Fruit fly (Drosophila melanogaster) whole organism, embryonic: ENCODE measurements around the gene CG7728.
A peak's percentile ranks its signal among the peaks of the same experiment; 100 is the strongest.

Experiments used
- CG10366 ChIP-seq: fragments of 200-800 bp; sonication (Bioruptor generic); IDR thresholded peaks from 2 replicates; pipeline ENCODE4 v1.3.6; 2022; ENCODE audit warnings: missing biosample characterization, missing genetic modification characterization
- CG12391 ChIP-seq: fragments of 200-800 bp; sonication (Bioruptor generic); optimal IDR thresholded peaks from 3 replicates; lab custom pipeline; 2018; ENCODE audit warnings: missing biosample characterization, mild to moderate bottlenecking, missing genetic modification characterization, moderate library complexity
- CG13624 ChIP-seq: fragments of 200-800 bp; sonication (Bioruptor generic); optimal IDR thresholded peaks from 2 replicates; lab custom pipeline; 2016; ENCODE audit warnings: missing biosample characterization, missing genetic modification characterization
- CG14014 ChIP-seq: fragments of 200-800 bp; sonication (Bioruptor generic); IDR thresholded peaks from 2 replicates; pipeline ENCODE4 v1.3.6; 2022; ENCODE audit warnings: missing biosample characterization, missing genetic modification characterization
- CG14860 ChIP-seq: fragments of 200-800 bp; sonication (Bioruptor generic); IDR thresholded peaks from 3 replicates; pipeline ENCODE4 v1.3.6; 2022; ENCODE audit warnings: missing biosample characterization, missing genetic modification characterization; ENCODE audit not compliant: partially characterized antibody
- CG17361 ChIP-seq: fragments of 200-800 bp; sonication (Bioruptor generic); IDR thresholded peaks from 3 replicates; pipeline ENCODE4 v1.3.6; 2022; ENCODE audit warnings: missing biosample characterization, missing genetic modification characterization
- CG18262 ChIP-seq: fragments of 200-800 bp; optimal IDR thresholded peaks from 3 replicates; lab custom pipeline; 2019; ENCODE audit warnings: missing biosample characterization, mild to moderate bottlenecking, missing genetic modification characterization, moderate library complexity
- CG2116 ChIP-seq: fragments of 200-800 bp; sonication (Bioruptor generic); optimal IDR thresholded peaks from 3 replicates; lab custom pipeline; 2018; ENCODE audit warnings: missing biosample characterization, mild to moderate bottlenecking, missing genetic modification characterization
- CG31224 ChIP-seq: fragments of 200-800 bp; sonication (Bioruptor generic); IDR thresholded peaks from 2 replicates; pipeline ENCODE4 v1.3.6; 2022; ENCODE audit warnings: missing biosample characterization, missing genetic modification characterization
- CG32772 ChIP-seq: fragments of 200-800 bp; sonication (Bioruptor generic); IDR thresholded peaks from 2 replicates; pipeline ENCODE4 v1.3.6; 2022; ENCODE audit warnings: missing biosample characterization, missing genetic modification characterization
- CG33213 ChIP-seq: fragments of 200-800 bp; sonication (Bioruptor generic); optimal IDR thresholded peaks from 3 replicates; lab custom pipeline; 2016; ENCODE audit warnings: missing biosample characterization, missing genetic modification characterization
- CG3407 ChIP-seq: fragments of 200-800 bp; sonication (Bioruptor generic); optimal IDR thresholded peaks from 2 replicates; lab custom pipeline; 2018; ENCODE audit warnings: missing biosample characterization, mild to moderate bottlenecking, missing genetic modification characterization
- CG3995 ChIP-seq: fragments of 200-800 bp; sonication (Bioruptor generic); optimal IDR thresholded peaks from 3 replicates; lab custom pipeline; 2016; ENCODE audit warnings: missing biosample characterization, missing genetic modification characterization
- CG4707 ChIP-seq: fragments of 200-800 bp; sonication (Bioruptor generic); optimal IDR thresholded peaks from 2 replicates; lab custom pipeline; 2018; ENCODE audit warnings: missing biosample characterization, mild to moderate bottlenecking, missing genetic modification characterization, moderate library complexity
- CG7987 ChIP-seq: fragments of 200-800 bp; sonication (Bioruptor generic); optimal IDR thresholded peaks from 2 replicates; lab custom pipeline; 2018; ENCODE audit warnings: missing biosample characterization, mild to moderate bottlenecking, missing genetic modification characterization, moderate library complexity
- CG9932 ChIP-seq: fragments of 200-800 bp; sonication (Bioruptor generic); IDR thresholded peaks from 2 replicates; pipeline ENCODE4 v1.3.6; 2022; ENCODE audit warnings: missing biosample characterization, missing genetic modification characterization
- E2f1 ChIP-seq: fragments of 200-800 bp; sonication (Bioruptor generic); IDR thresholded peaks from 2 replicates; pipeline ENCODE4 v1.3.6; 2022; ENCODE audit warnings: missing biosample characterization, missing genetic modification characterization
- GATAe ChIP-seq: fragments of 200-800 bp; sonication (Bioruptor generic); conservative IDR thresholded peaks from 2 replicates; pipeline ENCODE4 v1.3.6; 2022; ENCODE audit warnings: missing biosample characterization, missing genetic modification characterization
- Gsc ChIP-seq: fragments of 200-800 bp; sonication (Bioruptor generic); IDR thresholded peaks from 2 replicates; pipeline ENCODE4 v1.3.6; 2022; ENCODE audit warnings: missing biosample characterization, missing genetic modification characterization
- HLH4C ChIP-seq: fragments of 200-800 bp; sonication (Bioruptor generic); IDR thresholded peaks from 3 replicates; pipeline ENCODE4 v1.3.6; 2022; ENCODE audit warnings: missing biosample characterization, missing genetic modification characterization; ENCODE audit not compliant: partially characterized antibody
- Mad ChIP-seq: fragments of 200-800 bp; sonication (Bioruptor generic); optimal IDR thresholded peaks from 2 replicates; lab custom pipeline; 2016; ENCODE audit warnings: missing biosample characterization, missing genetic modification characterization
- NfI ChIP-seq: fragments of 200-800 bp; sonication (Bioruptor generic); optimal IDR thresholded peaks from 3 replicates; lab custom pipeline; 2018; ENCODE audit warnings: missing biosample characterization, mild to moderate bottlenecking, missing genetic modification characterization, moderate library complexity
- Rfx ChIP-seq: fragments of 200-800 bp; sonication (Bioruptor generic); IDR thresholded peaks from 2 replicates; pipeline ENCODE4 v1.3.6; 2022; ENCODE audit warnings: missing biosample characterization, missing genetic modification characterization
- Xbp1 ChIP-seq: fragments of 200-800 bp; sonication (Bioruptor generic); optimal IDR thresholded peaks from 3 replicates; lab custom pipeline; 2016; ENCODE audit warnings: missing biosample characterization, mild to moderate bottlenecking, missing genetic modification characterization
- chn ChIP-seq: fragments of 200-800 bp; sonication (Bioruptor generic); optimal IDR thresholded peaks from 2 replicates; lab custom pipeline; 2016; ENCODE audit warnings: missing biosample characterization, missing genetic modification characterization
- crol ChIP-seq: fragments of 200-800 bp; sonication (Bioruptor generic); IDR thresholded peaks from 2 replicates; pipeline ENCODE4 v1.3.6; 2022; ENCODE audit warnings: missing biosample characterization, missing genetic modification characterization
- crp ChIP-seq, 2 experiments: fragments of 200-800 bp; sonication (Bioruptor generic); optimal IDR thresholded peaks; 2 replicates in 1 of 2; 3 replicates in 1 of 2; lab custom pipeline; 2017; ENCODE audit warnings: missing biosample characterization in 2 of 2, missing genetic modification characterization in 2 of 2, mild to moderate bottlenecking in 1 of 2, moderate library complexity in 1 of 2
- cwo ChIP-seq: fragments of 200-800 bp; sonication (Bioruptor generic); optimal IDR thresholded peaks from 3 replicates; lab custom pipeline; 2017; ENCODE audit warnings: missing biosample characterization, missing genetic modification characterization, mild to moderate bottlenecking, moderate library complexity, missing genetic modification reagents
- dan ChIP-seq: fragments of 200-800 bp; sonication (Bioruptor generic); IDR thresholded peaks from 2 replicates; pipeline ENCODE4 v1.3.6; 2022; ENCODE audit warnings: missing biosample characterization, missing genetic modification characterization
- dm ChIP-seq: fragments of 200-800 bp; sonication (Bioruptor generic); optimal IDR thresholded peaks from 3 replicates; lab custom pipeline; 2016; ENCODE audit warnings: missing biosample characterization, missing genetic modification characterization
- jing ChIP-seq: fragments of 200-800 bp; sonication (Bioruptor generic); optimal IDR thresholded peaks from 2 replicates; lab custom pipeline; 2018; ENCODE audit warnings: missing biosample characterization, mild to moderate bottlenecking, missing genetic modification characterization
- kah ChIP-seq: fragments of 200-800 bp; sonication (Bioruptor generic); optimal IDR thresholded peaks from 2 replicates; lab custom pipeline; 2018; ENCODE audit warnings: missing biosample characterization, mild to moderate bottlenecking, missing genetic modification characterization
- nerfin-1 ChIP-seq: fragments of 200-800 bp; sonication (Bioruptor generic); optimal IDR thresholded peaks from 3 replicates; lab custom pipeline; 2019; ENCODE audit warnings: missing biosample characterization, mild to moderate bottlenecking, missing genetic modification characterization, moderate library complexity
- nmo ChIP-seq: fragments of 200-800 bp; sonication (Bioruptor generic); optimal IDR thresholded peaks from 2 replicates; lab custom pipeline; 2018; ENCODE audit warnings: missing biosample characterization, mild to moderate bottlenecking, missing genetic modification characterization, moderate library complexity
- onecut ChIP-seq: fragments of 200-800 bp; sonication (Bioruptor generic); IDR thresholded peaks from 2 replicates; pipeline ENCODE4 v1.3.6; 2022; ENCODE audit warnings: missing biosample characterization, missing genetic modification characterization
- p53 ChIP-seq: fragments of 200-800 bp; sonication (Bioruptor generic); optimal IDR thresholded peaks from 2 replicates; lab custom pipeline; 2016; ENCODE audit warnings: missing biosample characterization, missing genetic modification characterization
- pho ChIP-seq: fragments of 200-800 bp; sonication (Bioruptor generic); optimal IDR thresholded peaks from 2 replicates; lab custom pipeline; 2016; ENCODE audit warnings: missing biosample characterization, missing genetic modification characterization
- psq ChIP-seq: fragments of 200-800 bp; sonication (Bioruptor generic); optimal IDR thresholded peaks from 2 replicates; lab custom pipeline; 2017; ENCODE audit warnings: missing biosample characterization, missing genetic modification characterization
- pzg ChIP-seq: fragments of 200-800 bp; sonication (Bioruptor generic); optimal IDR thresholded peaks from 3 replicates; lab custom pipeline; 2018; ENCODE audit warnings: missing biosample characterization, mild to moderate bottlenecking, missing genetic modification characterization, moderate library complexity
- ranshi ChIP-seq: fragments of 200-800 bp; sonication (Bioruptor generic); IDR thresholded peaks from 2 replicates; pipeline ENCODE4 v1.3.6; 2022; ENCODE audit warnings: missing biosample characterization, missing genetic modification characterization
- sd ChIP-seq: fragments of 200-800 bp; sonication (Bioruptor generic); optimal IDR thresholded peaks from 3 replicates; lab custom pipeline; 2018; ENCODE audit warnings: missing biosample characterization, mild to moderate bottlenecking, missing genetic modification characterization, moderate library complexity
- seq ChIP-seq: fragments of 200-800 bp; sonication (Bioruptor generic); IDR thresholded peaks from 2 replicates; pipeline ENCODE4 v1.3.6; 2022; ENCODE audit warnings: missing biosample characterization, missing genetic modification characterization
- so ChIP-seq: fragments of 200-800 bp; sonication (Bioruptor generic); IDR thresholded peaks from 3 replicates; pipeline ENCODE4 v1.3.6; 2022; ENCODE audit warnings: missing biosample characterization, missing genetic modification characterization
- stwl ChIP-seq: fragments of 200-800 bp; sonication (Bioruptor generic); optimal IDR thresholded peaks from 3 replicates; lab custom pipeline; 2018; ENCODE audit warnings: missing biosample characterization, mild to moderate bottlenecking, missing genetic modification characterization, moderate library complexity
- sug ChIP-seq: fragments of 200-800 bp; optimal IDR thresholded peaks from 2 replicates; lab custom pipeline; 2019; ENCODE audit warnings: missing biosample characterization, mild to moderate bottlenecking, missing genetic modification characterization, moderate library complexity
- tin ChIP-seq: fragments of 200-800 bp; sonication (Bioruptor generic); optimal IDR thresholded peaks from 3 replicates; lab custom pipeline; 2016; ENCODE audit warnings: missing biosample characterization, missing genetic modification characterization
- trh ChIP-seq: fragments of 200-800 bp; sonication (Bioruptor generic); optimal IDR thresholded peaks from 2 replicates; lab custom pipeline; 2016; ENCODE audit warnings: missing biosample characterization, missing genetic modification characterization
- ttk ChIP-seq: fragments of 200-800 bp; sonication (Bioruptor generic); IDR thresholded peaks from 2 replicates; pipeline ENCODE4 v2.1.2; 2022; ENCODE audit warnings: missing biosample characterization, missing genetic modification characterization
- wor ChIP-seq: fragments of 200-800 bp; sonication (Bioruptor generic); IDR thresholded peaks from 2 replicates; pipeline ENCODE4 v1.3.6; 2022; ENCODE audit warnings: missing biosample characterization, missing genetic modification characterization
- zen ChIP-seq: fragments of 200-800 bp; sonication (Bioruptor generic); optimal IDR thresholded peaks from 3 replicates; lab custom pipeline; 2018; ENCODE audit warnings: missing biosample characterization, mild to moderate bottlenecking, missing genetic modification characterization, moderate library complexity

Gene CG7728

DNA sequence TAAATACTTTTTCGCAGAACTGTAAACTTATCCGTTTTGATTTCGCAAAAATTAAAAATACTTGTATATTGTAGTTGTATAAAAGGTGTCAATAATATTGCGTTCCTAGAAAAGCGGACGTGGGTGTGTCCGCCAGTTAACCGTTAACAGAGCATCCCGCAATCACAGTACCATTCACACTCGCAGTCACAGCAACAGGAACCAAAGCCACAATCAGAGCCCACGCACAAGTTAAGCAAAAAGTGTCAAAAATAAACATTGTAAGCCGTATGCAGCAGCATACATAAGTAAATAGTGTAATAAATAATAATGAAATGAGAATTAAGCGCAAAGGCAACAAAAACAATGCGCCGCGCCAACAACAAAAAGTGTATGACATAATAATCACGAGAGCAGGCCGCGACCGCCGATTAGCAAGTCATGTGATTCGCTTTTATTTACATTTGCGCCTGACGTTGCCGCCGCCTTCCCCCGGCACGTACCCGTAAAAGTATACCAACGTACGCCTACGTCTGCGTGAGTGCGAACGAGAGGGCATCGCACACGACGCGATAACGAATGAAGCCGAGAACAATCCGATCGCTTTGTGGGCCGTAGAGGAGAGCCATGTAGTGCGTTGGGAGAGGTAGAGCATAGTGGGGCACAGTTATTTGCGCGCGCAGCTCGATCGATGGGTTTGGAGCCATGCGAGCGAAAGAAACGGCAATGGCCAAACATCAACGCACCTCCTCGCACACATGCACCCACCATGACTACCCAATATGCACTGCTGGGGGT lies 6.4 kb upstream of the CG7728 start (continued):
- no peak for TF ChIP-seq CG33213 (GFP tag; lab: Kevin White, UChicago)
- TF ChIP-seq dan (GFP tag; lab: Robert Waterston, UW), result no peak
- peak; percentile 27; the same call in 1 of the 3 replicates for TF ChIP-seq CG17361 (GFP tag; lab: Robert Waterston, UW)
- TF ChIP-seq cwo (GFP tag; lab: Kevin White, UChicago), result peak; percentile 100
- TF ChIP-seq CG3407 (GFP tag; lab: Kevin White, UChicago), result no peak
- TF ChIP-seq jing, result peak; percentile 18
- peak; percentile 89 for TF ChIP-seq GATAe
- no peak for TF ChIP-seq kah (GFP tag; lab: Kevin White, UChicago)
- TF ChIP-seq CG14860 (GFP tag; lab: Robert Waterston, UW), result no peak
- TF ChIP-seq p53 (GFP tag; lab: Kevin White, UChicago), result no peak
- peak; percentile 32 for TF ChIP-seq CG12391
- TF ChIP-seq tin (GFP tag; lab: Kevin White, UChicago), result no peak
- 0 out of 2 replicates have a peak, but pooled peaks have one; percentile 26 for TF ChIP-seq ranshi (GFP tag; lab: Robert Waterston, UW)
- peak; percentile 48 for TF ChIP-seq CG3995 (GFP tag; lab: Kevin White, UChicago)
- TF ChIP-seq pho (GFP tag; lab: Kevin White, UChicago), result peak; percentile 26
- no peak for TF ChIP-seq CG31224 (GFP tag; lab: Robert Waterston, UW)
- TF ChIP-seq seq (GFP tag; lab: Robert Waterston, UW), result peak; percentile 23; the same call in 1 of the 2 replicates
- no peak for TF ChIP-seq Xbp1 (GFP tag; lab: Kevin White, UChicago)
- TF ChIP-seq NfI, result peak; percentile 27
- peak; percentile 0 for TF ChIP-seq CG18262 (tag; lab: Kevin White, UChicago)
- peak; percentile 93 for TF ChIP-seq sd (tag; lab: Kevin White, UChicago)
- TF ChIP-seq CG32772 (GFP tag; lab: Robert Waterston, UW), result no peak
- TF ChIP-seq CG13624, result no peak
- no peak for TF ChIP-seq trh (GFP tag; lab: Kevin White, UChicago)
- TF ChIP-seq stwl (tag; lab: Kevin White, UChicago), result no peak
- TF ChIP-seq dm (GFP tag; lab: Kevin White, UChicago), result no peak
- no peak for TF ChIP-seq CG4707 (GFP tag; lab: Kevin White, UChicago)
- TF ChIP-seq chn (GFP tag; lab: Kevin White, UChicago), result peak; percentile 51
- TF ChIP-seq CG2116 (GFP tag; lab: Kevin White, UChicago), result no peak
- TF ChIP-seq ttk (GFP tag; lab: Robert Waterston, UW), result peak; percentile 44
- TF ChIP-seq HLH4C (GFP tag; lab: Robert Waterston, UW), result no peak
- no peak for TF ChIP-seq psq (GFP tag; lab: Kevin White, UChicago)
- peak; percentile 26 for TF ChIP-seq nmo
- peak; percentile 11 for TF ChIP-seq pzg (GFP tag; lab: Kevin White, UChicago)
- peak; percentile 33 for TF ChIP-seq onecut
- TF ChIP-seq wor (GFP tag; lab: Robert Waterston, UW), result no peak
- no peak for TF ChIP-seq zen (tag; lab: Kevin White, UChicago)
- peak; percentile 100 for TF ChIP-seq crol (GFP tag; lab: Robert Waterston, UW)
- peak; percentile 14; the same call in 1 of the 2 replicates for TF ChIP-seq CG14014 (GFP tag; lab: Robert Waterston, UW)
- no peak for TF ChIP-seq Mad (GFP tag; lab: Kevin White, UChicago)
- no peak for TF ChIP-seq nerfin-1 (tag; lab: Kevin White, UChicago)
- no peak for TF ChIP-seq crp (GFP tag; optimal IDR thresholded peaks at IDR 0.05; lab: Kevin White, UChicago)
- no peak for TF ChIP-seq Gsc (GFP tag; lab: Robert Waterston, UW)
- TF ChIP-seq CG7987 (GFP tag; lab: Kevin White, UChicago), result peak; percentile 82
- peak; percentile 99 for TF ChIP-seq sug (tag; lab: Kevin White, UChicago)
- peak; percentile 31 for TF ChIP-seq CG9932 (GFP tag; lab: Robert Waterston, UW)
- TF ChIP-seq Rfx (GFP tag; lab: Robert Waterston, UW), result peak; percentile 48
- TF ChIP-seq E2f1 (GFP tag; lab: Robert Waterston, UW), result peak; percentile 69
- peak; percentile 49 for TF ChIP-seq CG10366 (GFP tag; lab: Robert Waterston, UW)
- TF ChIP-seq so (GFP tag; lab: Robert Waterston, UW), result no peak
